Worm (Caenorhabditis elegans): Measurements from ENCODE around the gene K04C2.3.

K04C2.3 gene

DNA sequence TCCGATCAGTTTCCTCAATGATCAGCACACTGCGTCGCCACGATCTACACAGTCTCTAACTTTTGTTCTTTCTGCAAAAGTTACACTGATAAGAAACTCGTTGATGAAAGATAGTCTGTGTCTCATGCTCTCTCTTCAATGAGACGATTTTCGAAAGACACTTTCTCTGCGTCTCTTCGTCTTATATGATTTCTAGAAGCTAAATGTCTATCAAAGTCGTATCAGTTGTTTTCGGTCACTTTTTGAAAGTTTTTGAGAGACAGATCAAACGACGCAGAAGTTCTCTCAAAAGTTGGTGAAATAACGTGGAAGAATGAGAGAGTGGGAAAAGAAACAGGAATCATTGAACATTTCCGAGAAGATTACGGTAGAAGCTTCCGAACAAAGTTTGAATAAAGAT lies 22.3 kb downstream of the K04C2.3 start (continued):
- TF ChIP-seq F13H6.1 (tag; optimal IDR thresholded peaks at IDR 0.05) (peak; percentile 82), peb-1 (tag; optimal IDR thresholded peaks at IDR 0.05) (no peak), C34F6.9 (tag; optimal IDR thresholded peaks at IDR 0.05) (peak; percentile 70), zag-1 (tag; optimal IDR thresholded peaks at IDR 0.05) (no peak), mab-5 (tag; optimal IDR thresholded peaks at IDR 0.05) (no peak), mdl-1 (tag; optimal IDR thresholded peaks at IDR 0.05) (no peak), unc-62 (GFP tag; optimal IDR thresholded peaks at IDR 0.05) (no peak), ceh-16 (tag; optimal IDR thresholded peaks at IDR 0.05) (no peak), aly-2 (tag; optimal IDR thresholded peaks at IDR 0.05) (no peak), ztf-11 (tag; optimal IDR thresholded peaks at IDR 0.05) (no peak), R02D3.7 (tag; optimal IDR thresholded peaks at IDR 0.05) (no peak), fos-1 (tag; optimal IDR thresholded peaks at IDR 0.05) (peak; percentile 83), nhr-21 (tag; optimal IDR thresholded peaks at IDR 0.05) (peak; percentile 82), unc-55 (GFP tag; optimal IDR thresholded peaks at IDR 0.05) (no peak), mbf-1 (tag; optimal IDR thresholded peaks at IDR 0.05) (no peak), ztf-1 (GFP tag; conservative IDR thresholded peaks at IDR 0.05) (no peak), crh-2 (tag; optimal IDR thresholded peaks at IDR 0.05) (peak; percentile 76), nhr-25 (tag; optimal IDR thresholded peaks at IDR 0.05) (peak; percentile 56)

- no peak for TF ChIP-seq unc-55 (GFP tag; optimal IDR thresholded peaks at IDR 0.05)
- no peak for TF ChIP-seq snpc-4 (tag; optimal IDR thresholded peaks at IDR 0.05)
- no peak for TF ChIP-seq blmp-1 (tag; optimal IDR thresholded peaks at IDR 0.05; ENCODE audit: insufficient read depth)
- TF ChIP-seq elt-1 (tag; optimal IDR thresholded peaks at IDR 0.05) = no peak
- no peak for TF ChIP-seq nhr-6 (tag; optimal IDR thresholded peaks at IDR 0.05)
- no peak for TF ChIP-seq nhr-21 (tag; optimal IDR thresholded peaks at IDR 0.05)
- TF ChIP-seq ama-1 (optimal IDR thresholded peaks at IDR 0.05) = no peak
- no peak for TF ChIP-seq nhr-10 (tag; optimal IDR thresholded peaks at IDR 0.05)
- no peak for TF ChIP-seq sem-4 (tag; optimal IDR thresholded peaks at IDR 0.05)
- TF ChIP-seq sma-9 (GFP tag; optimal IDR thresholded peaks at IDR 0.05) = no peak
- no peak for TF ChIP-seq sma-9 (tag; optimal IDR thresholded peaks at IDR 0.05)
- TF ChIP-seq unc-62 (GFP tag; optimal IDR thresholded peaks at IDR 0.05) = no peak
- TF ChIP-seq sma-3 (GFP tag; optimal IDR thresholded peaks at IDR 0.05) = no peak
- no peak for TF ChIP-seq alr-1 (tag; optimal IDR thresholded peaks at IDR 0.05)
- TF ChIP-seq mbf-1 (tag; optimal IDR thresholded peaks at IDR 0.05) = no peak
Observed at ce11 chrIII:6895677-6896076, 22.8 kb downstream of the K04C2.3 start.

- no peak for TF ChIP-seq nhr-77 (tag; optimal IDR thresholded peaks at IDR 0.05)
- no peak for TF ChIP-seq alr-1 (tag; optimal IDR thresholded peaks at IDR 0.05)
- TF ChIP-seq aly-2 (tag; optimal IDR thresholded peaks at IDR 0.05) = no peak
- TF ChIP-seq elt-1 (tag; optimal IDR thresholded peaks at IDR 0.05) = no peak
- no peak for TF ChIP-seq ztf-1 (GFP tag; conservative IDR thresholded peaks at IDR 0.05)
- peak; percentile 66 for TF ChIP-seq blmp-1 (tag; optimal IDR thresholded peaks at IDR 0.05; ENCODE audit: insufficient read depth)
- peak; percentile 96 for TF ChIP-seq egl-27 (tag; optimal IDR thresholded peaks at IDR 0.05)
- no peak for TF ChIP-seq nhr-11 (tag; optimal IDR thresholded peaks at IDR 0.05)
- no peak for TF ChIP-seq mdl-1 (tag; optimal IDR thresholded peaks at IDR 0.05)
- TF ChIP-seq ztf-4 (tag; optimal IDR thresholded peaks at IDR 0.05) = peak; percentile 83
- peak; percentile 86 for TF ChIP-seq nhr-129 (tag; optimal IDR thresholded peaks at IDR 0.05)
- TF ChIP-seq sma-9 (GFP tag; optimal IDR thresholded peaks at IDR 0.05) = peak; percentile 98
- no peak for TF ChIP-seq sma-9 (tag; optimal IDR thresholded peaks at IDR 0.05)
- TF ChIP-seq dmd-4 (tag; optimal IDR thresholded peaks at IDR 0.05) = no peak
- TF ChIP-seq mab-5 (tag; optimal IDR thresholded peaks at IDR 0.05) = peak; percentile 21
- TF ChIP-seq nhr-6 (tag; optimal IDR thresholded peaks at IDR 0.05) = peak; percentile 87
- TF ChIP-seq nhr-12 (tag; optimal IDR thresholded peaks at IDR 0.05) = no peak
- peak; percentile 27 for TF ChIP-seq lin-39 (tag; optimal IDR thresholded peaks at IDR 0.05)
- no peak for TF ChIP-seq nhr-23 (tag; optimal IDR thresholded peaks at IDR 0.05)
- no peak for TF ChIP-seq snpc-4 (tag; optimal IDR thresholded peaks at IDR 0.05)
- TF ChIP-seq ceh-16 (tag; optimal IDR thresholded peaks at IDR 0.05) = no peak
- no peak for TF ChIP-seq unc-39 (tag; optimal IDR thresholded peaks at IDR 0.05)
- TF ChIP-seq R02D3.7 (tag; optimal IDR thresholded peaks at IDR 0.05) = no peak
- peak; percentile 84 for TF ChIP-seq ama-1 (optimal IDR thresholded peaks at IDR 0.05)
- TF ChIP-seq unc-62 (GFP tag; optimal IDR thresholded peaks at IDR 0.05) = no peak
- peak; percentile 90 for TF ChIP-seq nhr-25 (tag; optimal IDR thresholded peaks at IDR 0.05)
- TF ChIP-seq unc-55 (GFP tag; optimal IDR thresholded peaks at IDR 0.05) = peak; percentile 61
- TF ChIP-seq lin-13 (GFP tag; optimal IDR thresholded peaks at IDR 0.05) = peak; percentile 47
- TF ChIP-seq mbf-1 (tag; optimal IDR thresholded peaks at IDR 0.05) = no peak
- TF ChIP-seq fos-1 (tag; optimal IDR thresholded peaks at IDR 0.05) = peak; percentile 58
- peak; percentile 83 for TF ChIP-seq F13H6.1 (tag; optimal IDR thresholded peaks at IDR 0.05)
- no peak for TF ChIP-seq ZK546.5 (tag; optimal IDR thresholded peaks at IDR 0.05)
- no peak for TF ChIP-seq nhr-10 (tag; optimal IDR thresholded peaks at IDR 0.05)
- peak; percentile 68 for TF ChIP-seq gmeb-1 (tag; optimal IDR thresholded peaks at IDR 0.05)
- TF ChIP-seq crh-2 (tag; optimal IDR thresholded peaks at IDR 0.05) = peak; percentile 91
- peak; percentile 90 for TF ChIP-seq nhr-21 (tag; optimal IDR thresholded peaks at IDR 0.05)
- no peak for TF ChIP-seq Y55F3AM.14 (GFP tag; optimal IDR thresholded peaks at IDR 0.05)
- no peak for TF ChIP-seq lin-11 (tag; optimal IDR thresholded peaks at IDR 0.05)
- TF ChIP-seq C34F6.9 (tag; optimal IDR thresholded peaks at IDR 0.05) = peak; percentile 94
- TF ChIP-seq lsy-2 (tag; optimal IDR thresholded peaks at IDR 0.05) = peak; percentile 40 to 86
- TF ChIP-seq sma-3 (GFP tag; optimal IDR thresholded peaks at IDR 0.05) = peak; percentile 95
- no peak for TF ChIP-seq peb-1 (tag; optimal IDR thresholded peaks at IDR 0.05)
- no peak for TF ChIP-seq skn-1 (tag; optimal IDR thresholded peaks at IDR 0.05)
- TF ChIP-seq sem-4 (tag; optimal IDR thresholded peaks at IDR 0.05) = peak; percentile 79
Observed at ce11 chrIII:6897587-6898064, 24.7 kb downstream of the K04C2.3 start, which contains the start of gene T07E3.4. T07E3.4 (plus strand) TSS chrIII:6898014.

Measured in whole organism, L2 larva.